Fruit fly (Drosophila melanogaster) whole organism, embryonic: ENCODE results near the gene Tnpo.

Experiments
- Asciz ChIP-seq: fragments of 200-800 bp; sonication (Bioruptor generic); optimal IDR thresholded peaks from 2 replicates; lab custom pipeline; 2017; ENCODE audit warnings: missing biosample characterization, mild to moderate bottlenecking, missing genetic modification characterization, missing genetic modification reagents
- Awh ChIP-seq: fragments of 200-800 bp; sonication (Bioruptor generic); IDR thresholded peaks from 2 replicates; pipeline ENCODE4, ENCODE4 v1.3.6; 2022; ENCODE audit warnings: missing biosample characterization, missing genetic modification characterization
- BtbVII ChIP-seq: fragments of 200-800 bp; sonication (Bioruptor generic); optimal IDR thresholded peaks from 3 replicates; lab custom pipeline; 2017; ENCODE audit warnings: missing biosample characterization, mild to moderate bottlenecking, missing genetic modification characterization
- Bteb2 ChIP-seq: fragments of 200-800 bp; sonication (Bioruptor generic); optimal IDR thresholded peaks from 2 replicates; lab custom pipeline; 2016; ENCODE audit warnings: missing biosample characterization, missing genetic modification characterization
- CG10654 ChIP-seq: fragments of 200-800 bp; sonication (Bioruptor generic); optimal IDR thresholded peaks from 2 replicates; lab custom pipeline; 2016; ENCODE audit warnings: missing biosample characterization, missing genetic modification characterization
- CG11456 ChIP-seq: fragments of 200-800 bp; sonication (Bioruptor generic); IDR thresholded peaks from 3 replicates; pipeline ENCODE4 v1.3.6; 2022; ENCODE audit warnings: missing biosample characterization, missing genetic modification characterization
- CG12219 ChIP-seq: fragments of 200-800 bp; sonication (Bioruptor generic); optimal IDR thresholded peaks from 3 replicates; lab custom pipeline; 2018; ENCODE audit warnings: missing biosample characterization, mild to moderate bottlenecking, missing genetic modification characterization
- CG12391 ChIP-seq: fragments of 200-800 bp; sonication (Bioruptor generic); optimal IDR thresholded peaks from 3 replicates; lab custom pipeline; 2018; ENCODE audit warnings: missing biosample characterization, mild to moderate bottlenecking, missing genetic modification characterization, moderate library complexity
- CG14441 ChIP-seq: fragments of 200-800 bp; sonication (Bioruptor generic); IDR thresholded peaks from 2 replicates; pipeline ENCODE4 v1.3.6; 2022; ENCODE audit warnings: missing biosample characterization, missing genetic modification characterization
- CG17359 ChIP-seq: fragments of 200-800 bp; sonication (Bioruptor generic); optimal IDR thresholded peaks from 3 replicates; lab custom pipeline; 2018; ENCODE audit warnings: missing biosample characterization, mild to moderate bottlenecking, missing genetic modification characterization, moderate library complexity
- CG18262 ChIP-seq: fragments of 200-800 bp; optimal IDR thresholded peaks from 3 replicates; lab custom pipeline; 2019; ENCODE audit warnings: missing biosample characterization, mild to moderate bottlenecking, missing genetic modification characterization, moderate library complexity
- CG31224 ChIP-seq: fragments of 200-800 bp; sonication (Bioruptor generic); IDR thresholded peaks from 2 replicates; pipeline ENCODE4 v1.3.6; 2022; ENCODE audit warnings: missing biosample characterization, missing genetic modification characterization
- CG32532 ChIP-seq: fragments of 200-800 bp; sonication (Bioruptor generic); IDR thresholded peaks from 2 replicates; pipeline ENCODE4 v1.3.6; 2022; ENCODE audit warnings: missing biosample characterization, missing genetic modification characterization
- CG32772 ChIP-seq: fragments of 200-800 bp; sonication (Bioruptor generic); IDR thresholded peaks from 2 replicates; pipeline ENCODE4 v1.3.6; 2022; ENCODE audit warnings: missing biosample characterization, missing genetic modification characterization
- CG3281 ChIP-seq: fragments of 200-800 bp; sonication (Bioruptor generic); optimal IDR thresholded peaks from 3 replicates; lab custom pipeline; 2017; ENCODE audit warnings: missing biosample characterization, mild to moderate bottlenecking, missing genetic modification characterization
- CG3407 ChIP-seq: fragments of 200-800 bp; sonication (Bioruptor generic); optimal IDR thresholded peaks from 2 replicates; lab custom pipeline; 2018; ENCODE audit warnings: missing biosample characterization, mild to moderate bottlenecking, missing genetic modification characterization
- CG34422 ChIP-seq: fragments of 200-800 bp; sonication (Bioruptor generic); IDR thresholded peaks from 3 replicates; pipeline ENCODE4 v1.3.6; 2022; ENCODE audit warnings: missing biosample characterization, missing genetic modification characterization
- CG4282 ChIP-seq: fragments of 200-800 bp; sonication (Bioruptor generic); optimal IDR thresholded peaks from 2 replicates; lab custom pipeline; 2016; ENCODE audit warnings: missing biosample characterization, missing genetic modification characterization
- CG4360 ChIP-seq: fragments of 200-800 bp; sonication (Bioruptor generic); IDR thresholded peaks from 2 replicates; pipeline ENCODE4 v1.3.6; 2022; ENCODE audit warnings: missing biosample characterization, missing genetic modification characterization
- CG4707 ChIP-seq: fragments of 200-800 bp; sonication (Bioruptor generic); optimal IDR thresholded peaks from 2 replicates; lab custom pipeline; 2018; ENCODE audit warnings: missing biosample characterization, mild to moderate bottlenecking, missing genetic modification characterization, moderate library complexity
- CG6689 ChIP-seq: fragments of 200-800 bp; sonication (Bioruptor generic); IDR thresholded peaks from 2 replicates; pipeline ENCODE4 v1.3.6; 2022; ENCODE audit warnings: missing biosample characterization, missing genetic modification characterization
- CG8388 ChIP-seq: fragments of 200-800 bp; sonication (Bioruptor generic); optimal IDR thresholded peaks from 2 replicates; lab custom pipeline; 2019; ENCODE audit warnings: missing biosample characterization, mild to moderate bottlenecking, missing genetic modification characterization, moderate library complexity
- CG8478 ChIP-seq: fragments of >200 bp; optimal IDR thresholded peaks from 2 replicates; lab custom pipeline; 2018
- CG8924 ChIP-seq: fragments of 200-800 bp; optimal IDR thresholded peaks from 3 replicates; lab custom pipeline; 2019; ENCODE audit warnings: missing biosample characterization, mild to moderate bottlenecking, missing genetic modification characterization, moderate library complexity
- CG9932 ChIP-seq: fragments of 200-800 bp; sonication (Bioruptor generic); IDR thresholded peaks from 2 replicates; pipeline ENCODE4 v1.3.6; 2022; ENCODE audit warnings: missing biosample characterization, missing genetic modification characterization
- MTF-1 ChIP-seq: fragments of 200-800 bp; sonication (Bioruptor generic); optimal IDR thresholded peaks from 2 replicates; lab custom pipeline; 2018; ENCODE audit warnings: missing biosample characterization, mild to moderate bottlenecking, missing genetic modification characterization, borderline replicate concordance
- Mad ChIP-seq: fragments of 200-800 bp; sonication (Bioruptor generic); optimal IDR thresholded peaks from 2 replicates; lab custom pipeline; 2016; ENCODE audit warnings: missing biosample characterization, missing genetic modification characterization
- NfI ChIP-seq: fragments of 200-800 bp; sonication (Bioruptor generic); optimal IDR thresholded peaks from 3 replicates; lab custom pipeline; 2018; ENCODE audit warnings: missing biosample characterization, mild to moderate bottlenecking, missing genetic modification characterization, moderate library complexity
- Oaz ChIP-seq: fragments of 200-800 bp; sonication (Bioruptor generic); IDR thresholded peaks from 2 replicates; pipeline ENCODE4 v1.3.6; 2022; ENCODE audit warnings: missing biosample characterization, missing genetic modification characterization
- bbx ChIP-seq: fragments of 200-800 bp; sonication (Bioruptor generic); IDR thresholded peaks from 2 replicates; pipeline ENCODE4 v1.3.6; 2022; ENCODE audit warnings: missing biosample characterization, missing genetic modification characterization; ENCODE audit not compliant: partially characterized antibody
- bowl ChIP-seq: fragments of 200-800 bp; sonication (Bioruptor generic); IDR thresholded peaks from 2 replicates; pipeline ENCODE4 v1.3.6; 2022; ENCODE audit warnings: missing biosample characterization, missing genetic modification characterization
- chn ChIP-seq: fragments of 200-800 bp; sonication (Bioruptor generic); optimal IDR thresholded peaks from 2 replicates; lab custom pipeline; 2016; ENCODE audit warnings: missing biosample characterization, missing genetic modification characterization
- crol ChIP-seq: fragments of 200-800 bp; sonication (Bioruptor generic); IDR thresholded peaks from 2 replicates; pipeline ENCODE4 v1.3.6; 2022; ENCODE audit warnings: missing biosample characterization, missing genetic modification characterization
- eyg ChIP-seq: fragments of 200-800 bp; sonication (Bioruptor generic); optimal IDR thresholded peaks from 3 replicates; lab custom pipeline; 2016; ENCODE audit warnings: missing biosample characterization, missing genetic modification characterization
- gce ChIP-seq: fragments of 200-800 bp; sonication (Bioruptor generic); IDR thresholded peaks from 3 replicates; pipeline ENCODE4 v1.3.6; 2022; ENCODE audit warnings: missing biosample characterization, missing genetic modification characterization
- ham ChIP-seq: fragments of 200-800 bp; sonication (Bioruptor generic); IDR thresholded peaks from 2 replicates; pipeline ENCODE4 v1.3.6; 2022; ENCODE audit warnings: missing biosample characterization, missing genetic modification characterization
- hkb ChIP-seq, 2 experiments: fragments of 200-800 bp in 1 of 2; fragments of >200 bp in 1 of 2; sonication (Bioruptor generic) in 1 of 2; IDR thresholded peaks in 1 of 2; optimal IDR thresholded peaks in 1 of 2; 2 replicates each; pipeline versions ENCODE4 v1.3.6 to Lab custom; 2017 to 2022; ENCODE audit warnings: missing biosample characterization in 1 of 2, missing genetic modification characterization in 1 of 2
- jing ChIP-seq: fragments of 200-800 bp; sonication (Bioruptor generic); optimal IDR thresholded peaks from 2 replicates; lab custom pipeline; 2018; ENCODE audit warnings: missing biosample characterization, mild to moderate bottlenecking, missing genetic modification characterization
- kni ChIP-seq: fragments of 200-800 bp; sonication (Bioruptor generic); optimal IDR thresholded peaks from 3 replicates; lab custom pipeline; 2017; ENCODE audit warnings: mild to moderate bottlenecking, missing biosample characterization, missing genetic modification reagents, missing genetic modification characterization
- mld ChIP-seq: fragments of 200-800 bp; sonication (Bioruptor generic); IDR thresholded peaks from 3 replicates; pipeline ENCODE4 v1.3.6; 2022; ENCODE audit warnings: missing biosample characterization, missing genetic modification characterization; ENCODE audit not compliant: partially characterized antibody
- p53 ChIP-seq: fragments of 200-800 bp; sonication (Bioruptor generic); optimal IDR thresholded peaks from 2 replicates; lab custom pipeline; 2016; ENCODE audit warnings: missing biosample characterization, missing genetic modification characterization
- pan ChIP-seq, 4 experiments: fragments of >200 bp in 3 of 4; fragments of 200-800 bp in 1 of 4; sonication (Bioruptor generic) in 1 of 4; optimal IDR thresholded peaks in 3 of 4; IDR thresholded peaks in 1 of 4; 2 replicates each; pipeline versions ENCODE4 v1.3.6 to Lab custom; 2017 to 2022; ENCODE audit warnings: missing biosample characterization in 2 of 4, missing genetic modification characterization in 2 of 4, mixed read lengths in 1 of 4
- repo ChIP-seq: fragments of 200-800 bp; sonication (Bioruptor generic); optimal IDR thresholded peaks from 2 replicates; lab custom pipeline; 2016; ENCODE audit warnings: missing biosample characterization, missing genetic modification characterization
- salm ChIP-seq: fragments of 200-800 bp; sonication (Bioruptor generic); optimal IDR thresholded peaks from 2 replicates; lab custom pipeline; 2018; ENCODE audit warnings: missing biosample characterization, mild to moderate bottlenecking, missing genetic modification characterization
- sens-2 ChIP-seq: fragments of 200-800 bp; sonication (Bioruptor generic); IDR thresholded peaks from 2 replicates; pipeline ENCODE4 v1.3.6; 2022; ENCODE audit warnings: missing biosample characterization, missing genetic modification characterization
- tll ChIP-seq, 2 experiments: fragments of 200-800 bp in 1 of 2; fragments of >200 bp in 1 of 2; sonication (Bioruptor generic) in 1 of 2; optimal IDR thresholded peaks; 2 replicates each; lab custom pipeline; 2017 to 2019; ENCODE audit warnings: missing biosample characterization in 2 of 2, missing genetic modification characterization in 2 of 2, mild to moderate bottlenecking in 1 of 2, moderate library complexity in 1 of 2
- z ChIP-seq: fragments of 200-800 bp; sonication (Bioruptor generic); IDR thresholded peaks from 3 replicates; pipeline ENCODE4 v1.3.6; 2022; ENCODE audit warnings: missing biosample characterization, missing genetic modification characterization
- zf30C ChIP-seq: fragments of 200-800 bp; sonication (Bioruptor generic); optimal IDR thresholded peaks from 3 replicates; lab custom pipeline; 2018; ENCODE audit warnings: missing biosample characterization, mild to moderate bottlenecking, missing genetic modification characterization
- zfh1 ChIP-seq: fragments of 200-800 bp; sonication (Bioruptor generic); IDR thresholded peaks from 3 replicates; pipeline ENCODE4 v1.3.6; 2022; ENCODE audit warnings: missing biosample characterization, missing genetic modification characterization

Tnpo gene

DNA sequence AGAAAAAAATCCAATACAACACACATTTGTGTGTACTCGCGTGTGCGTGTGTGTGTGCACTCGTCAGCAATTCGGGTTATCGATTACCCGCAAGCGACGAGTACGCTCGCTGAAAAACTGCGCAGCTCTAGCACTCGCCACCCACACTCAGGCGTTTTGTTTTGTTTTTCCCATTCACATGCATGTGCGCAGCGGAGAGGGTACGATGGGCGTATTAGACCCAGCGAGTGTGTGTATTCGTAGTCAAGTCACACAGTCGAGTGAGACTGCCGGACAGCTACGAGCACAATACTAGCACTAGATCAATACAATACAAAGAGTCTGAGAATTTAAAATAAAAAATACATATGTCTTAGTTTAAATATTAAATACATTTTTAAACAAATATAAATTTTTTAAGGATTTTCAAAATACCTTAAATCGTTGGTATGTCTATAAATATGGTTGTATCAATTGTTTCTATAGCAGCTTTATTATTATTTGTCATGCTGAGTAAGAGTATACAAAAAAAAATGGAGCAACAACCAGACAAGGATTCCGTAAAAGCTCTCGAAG is 8.3 kb upstream of the Tnpo start, which contains the start of the genes D19B and CG43293 (continued):
- TF ChIP-seq CG32772 (peak; percentile 85), Bteb2 (peak; percentile 78), Mad (GFP tag; lab: Kevin White, UChicago) (peak; percentile 87), CG12219 (GFP tag; lab: Kevin White, UChicago) (peak; percentile 84), z (GFP tag; lab: Robert Waterston, UW) (peak; percentile 68; the same call in 1 of the 3 replicates), CG8478 (lab: Kevin White, UChicago) (peak; percentile 77), Awh (GFP tag; lab: Robert Waterston, UW) (peak; percentile 93), CG6689 (GFP tag; lab: Robert Waterston, UW) (peak; percentile 84), CG4282 (GFP tag; lab: Kevin White, UChicago) (peak; percentile 70), NfI (peak; percentile 91), zfh1 (GFP tag; lab: Robert Waterston, UW) (peak; percentile 93), pan (optimal IDR thresholded peaks at IDR 0.05; lab: Kevin White, UChicago) (peak in 1 of 2 experiments; percentile 36), pan (GFP tag; optimal IDR thresholded peaks at IDR 0.05 in 1 of 2, IDR thresholded peaks at IDR 0.05 in 1 of 2) (peak in 1 of 2 experiments; percentile 92), CG3281 (GFP tag; lab: Kevin White, UChicago) (peak; percentile 85), CG17359 (tag; lab: Kevin White, UChicago) (peak; percentile 92), eyg (GFP tag; lab: Kevin White, UChicago) (peak; percentile 78), mld (GFP tag; lab: Robert Waterston, UW) (no peak), CG11456 (GFP tag; lab: Robert Waterston, UW) (peak; percentile 98), CG34422 (GFP tag; lab: Robert Waterston, UW) (peak; percentile 94), CG32532 (GFP tag; lab: Robert Waterston, UW) (peak; percentile 97), CG31224 (peak; percentile 76), CG3407 (GFP tag; lab: Kevin White, UChicago) (peak; percentile 65), kni (GFP tag; lab: Kevin White, UChicago) (no peak), CG8388 (peak; percentile 79), CG4360 (GFP tag; lab: Robert Waterston, UW) (peak; percentile 58; the same call in 1 of the 2 replicates), tll (GFP tag; optimal IDR thresholded peaks at IDR 0.05; lab: Kevin White, UChicago) (peak in 1 of 2 experiments; percentile 76), CG10654 (GFP tag; lab: Kevin White, UChicago) (peak; percentile 86), crol (peak; percentile 34; the same call in 1 of the 2 replicates), BtbVII (GFP tag; lab: Kevin White, UChicago) (peak; percentile 81), chn (GFP tag; lab: Kevin White, UChicago) (peak; percentile 96), sens-2 (GFP tag; lab: Robert Waterston, UW) (peak; percentile 64), bowl (GFP tag; lab: Robert Waterston, UW) (peak; percentile 88), CG9932 (GFP tag; lab: Robert Waterston, UW) (peak; percentile 95), CG12391 (tag; lab: Kevin White, UChicago) (peak; percentile 92), ham (GFP tag; lab: Robert Waterston, UW) (peak; percentile 72; the same call in 1 of the 2 replicates), p53 (GFP tag; lab: Kevin White, UChicago) (peak; percentile 81), repo (peak; percentile 79), CG4707 (GFP tag; lab: Kevin White, UChicago) (peak; percentile 91), zf30C (GFP tag; lab: Kevin White, UChicago) (peak; percentile 25), CG14441 (peak; percentile 93), MTF-1 (peak; percentile 82), CG8924 (tag; lab: Kevin White, UChicago) (peak; percentile 90), CG18262 (tag; lab: Kevin White, UChicago) (peak; percentile 85), salm (peak; percentile 57), jing (GFP tag; lab: Kevin White, UChicago) (no peak), Asciz (GFP tag; lab: Kevin White, UChicago) (peak; percentile 80), Oaz (GFP tag; lab: Robert Waterston, UW) (peak; percentile 66), bbx (GFP tag; lab: Robert Waterston, UW) (peak; percentile 77), gce (GFP tag; lab: Robert Waterston, UW) (peak; percentile 92), hkb (optimal IDR thresholded peaks at IDR 0.05; lab: Kevin White, UChicago) (no peak), hkb (GFP tag; IDR thresholded peaks at IDR 0.05; lab: Robert Waterston, UW) (peak; percentile 91)
